Worm (Caenorhabditis elegans) whole organism, late embryonic: ENCODE data around the gene Y76B12C.6.

Source experiments
- C08G9.2 ChIP-seq: sonication (generic microtip); optimal IDR thresholded peaks from 2 replicates; lab custom pipeline; 2016; ENCODE audit warnings: mild to moderate bottlenecking, missing genetic modification characterization, moderate library complexity, missing compliant biosample characterization
- C38D4.7 ChIP-seq: fragments of 200-800 bp; sonication (Bioruptor generic); optimal IDR thresholded peaks from 2 replicates; lab custom pipeline; 2018; ENCODE audit warnings: mild to moderate bottlenecking, missing genetic modification characterization, moderate library complexity, missing compliant biosample characterization
- F13H6.1 ChIP-seq: sonication (generic microtip); optimal IDR thresholded peaks from 2 replicates; lab custom pipeline; 2016; ENCODE audit warnings: missing genetic modification characterization, missing compliant biosample characterization
- K02D7.2 ChIP-seq: sonication (generic microtip); optimal IDR thresholded peaks from 2 replicates; lab custom pipeline; 2017; ENCODE audit warnings: mild to moderate bottlenecking, missing genetic modification characterization, missing compliant biosample characterization
- K09A11.1 ChIP-seq: sonication (generic microtip); optimal IDR thresholded peaks from 2 replicates; lab custom pipeline; 2017; ENCODE audit warnings: antibody characterized with exemption, mild to moderate bottlenecking, missing genetic modification characterization, missing compliant biosample characterization; ENCODE audit not compliant: insufficient read depth
- T23F11.4 ChIP-seq: fragments of 200-800 bp; sonication (Bioruptor generic); optimal IDR thresholded peaks from 2 replicates; lab custom pipeline; 2018; ENCODE audit warnings: mild to moderate bottlenecking, missing genetic modification characterization, missing compliant biosample characterization
- Y22D7AL.16 ChIP-seq: sonication (generic microtip); optimal IDR thresholded peaks from 2 replicates; lab custom pipeline; 2016; ENCODE audit warnings: missing genetic modification characterization, missing compliant biosample characterization
- ceh-14 ChIP-seq: sonication (generic microtip); optimal IDR thresholded peaks from 2 replicates; lab custom pipeline; 2016; ENCODE audit warnings: missing genotype, missing genetic modification characterization, missing compliant biosample characterization
- ceh-18 ChIP-seq: sonication (generic microtip); optimal IDR thresholded peaks from 2 replicates; lab custom pipeline; 2016; ENCODE audit warnings: missing genetic modification characterization, missing compliant biosample characterization
- ceh-19 ChIP-seq: fragments of 200-800 bp; sonication (Bioruptor generic); optimal IDR thresholded peaks from 2 replicates; lab custom pipeline; 2018; ENCODE audit warnings: mild to moderate bottlenecking, missing genetic modification characterization, missing compliant biosample characterization
- ceh-2 ChIP-seq: sonication (generic microtip); optimal IDR thresholded peaks from 2 replicates; lab custom pipeline; 2016; ENCODE audit warnings: missing genotype, missing genetic modification characterization, missing compliant biosample characterization
- ceh-22 ChIP-seq: sonication (generic microtip); optimal IDR thresholded peaks from 2 replicates; lab custom pipeline; 2017; ENCODE audit warnings: missing biosample characterization, missing genetic modification characterization
- ceh-24 ChIP-seq: sonication (generic microtip); optimal IDR thresholded peaks from 2 replicates; lab custom pipeline; 2016; ENCODE audit warnings: mild to moderate bottlenecking, missing genetic modification characterization, missing compliant biosample characterization
- ceh-31 ChIP-seq: sonication (generic microtip); optimal IDR thresholded peaks from 2 replicates; lab custom pipeline; 2016; ENCODE audit warnings: missing genetic modification characterization, missing compliant biosample characterization
- ceh-45 ChIP-seq: fragments of 200-800 bp; sonication (Bioruptor generic); IDR thresholded peaks from 2 replicates; pipeline ENCODE4 v1.3.6; 2022; ENCODE audit warnings: missing genetic modification reagents, missing genetic modification characterization, missing compliant biosample characterization
- ceh-48 ChIP-seq: sonication (generic microtip); optimal IDR thresholded peaks from 2 replicates; lab custom pipeline; 2016; ENCODE audit warnings: missing genetic modification characterization, inconsistent platforms, missing compliant biosample characterization
- ceh-9 ChIP-seq: sonication (generic microtip); optimal IDR thresholded peaks from 2 replicates; lab custom pipeline; 2016; ENCODE audit warnings: mild to moderate bottlenecking, missing genetic modification characterization, inconsistent platforms, missing compliant biosample characterization
- che-1 ChIP-seq: sonication (generic microtip); optimal IDR thresholded peaks from 2 replicates; lab custom pipeline; 2016; ENCODE audit warnings: mild to moderate bottlenecking, missing genetic modification characterization, missing compliant biosample characterization
- elt-4 ChIP-seq: sonication (generic microtip); optimal IDR thresholded peaks from 2 replicates; lab custom pipeline; 2016; ENCODE audit warnings: missing genetic modification characterization, missing compliant biosample characterization
- fax-1 ChIP-seq: sonication (generic microtip); optimal IDR thresholded peaks from 2 replicates; lab custom pipeline; 2016; ENCODE audit warnings: missing genotype, missing genetic modification characterization, missing compliant biosample characterization
- hlh-13 ChIP-seq: fragments of 200-800 bp; sonication (Bioruptor generic); optimal IDR thresholded peaks from 2 replicates; lab custom pipeline; 2018; ENCODE audit warnings: mild to moderate bottlenecking, missing genetic modification characterization, missing compliant biosample characterization
- hlh-6 ChIP-seq: sonication (generic microtip); optimal IDR thresholded peaks from 2 replicates; lab custom pipeline; 2016; ENCODE audit warnings: missing genotype, missing genetic modification characterization, missing compliant biosample characterization
- hlh-8 ChIP-seq: sonication (generic microtip); optimal IDR thresholded peaks from 2 replicates; lab custom pipeline; 2016; ENCODE audit warnings: missing genotype, missing genetic modification characterization, missing compliant biosample characterization
- lin-11 ChIP-seq: fragments of 200-800 bp; sonication (Bioruptor generic); optimal IDR thresholded peaks from 2 replicates; lab custom pipeline; 2018; ENCODE audit warnings: mild to moderate bottlenecking, missing genetic modification characterization, missing compliant biosample characterization
- madf-2 ChIP-seq: sonication (generic microtip); optimal IDR thresholded peaks from 2 replicates; lab custom pipeline; 2017; ENCODE audit warnings: missing genetic modification characterization, missing compliant biosample characterization
- mec-3 ChIP-seq: sonication (generic microtip); optimal IDR thresholded peaks from 2 replicates; lab custom pipeline; 2016; ENCODE audit warnings: borderline replicate concordance, missing genetic modification characterization, missing compliant biosample characterization
- nfya-1 ChIP-seq: sonication (generic microtip); optimal IDR thresholded peaks from 2 replicates; lab custom pipeline; 2017; ENCODE audit warnings: missing genetic modification characterization, mild to moderate bottlenecking, missing compliant biosample characterization, antibody characterized with exemption, moderate library complexity
- nhr-232 ChIP-seq: sonication (generic microtip); optimal IDR thresholded peaks from 2 replicates; lab custom pipeline; 2016; ENCODE audit warnings: missing genetic modification characterization, missing compliant biosample characterization
- pag-3 ChIP-seq: sonication (generic microtip); optimal IDR thresholded peaks from 2 replicates; lab custom pipeline; 2016; ENCODE audit warnings: missing compliant biosample characterization, missing genetic modification characterization, borderline replicate concordance
- pat-9 ChIP-seq: fragments of 200-800 bp; sonication (Bioruptor generic); optimal IDR thresholded peaks from 2 replicates; lab custom pipeline; 2018; ENCODE audit warnings: mild to moderate bottlenecking, missing genetic modification characterization, moderate library complexity, missing compliant biosample characterization
- pqm-1 ChIP-seq: sonication (generic microtip); optimal IDR thresholded peaks from 2 replicates; lab custom pipeline; 2016; ENCODE audit warnings: missing genetic modification characterization, missing compliant biosample characterization
- pros-1 ChIP-seq: fragments of 150-350 bp; optimal IDR thresholded peaks from 2 replicates; lab custom pipeline; 2014; ENCODE audit warnings: missing biosample characterization, missing genetic modification reagents, missing genetic modification characterization
- ref-2 ChIP-seq: sonication (generic microtip); optimal IDR thresholded peaks from 2 replicates; lab custom pipeline; 2016; ENCODE audit warnings: missing genetic modification characterization, missing compliant biosample characterization
- rnt-1 ChIP-seq: sonication (generic microtip); optimal IDR thresholded peaks from 2 replicates; lab custom pipeline; 2016; ENCODE audit warnings: missing genetic modification characterization, missing compliant biosample characterization
- sox-4 ChIP-seq: sonication (generic microtip); optimal IDR thresholded peaks from 2 replicates; lab custom pipeline; 2017; ENCODE audit warnings: mild to moderate bottlenecking, missing genetic modification characterization, inconsistent platforms, missing compliant biosample characterization
- syd-9 ChIP-seq: sonication (generic microtip); optimal IDR thresholded peaks from 2 replicates; lab custom pipeline; 2016; ENCODE audit warnings: mild to moderate bottlenecking, missing genetic modification characterization, moderate library complexity, missing compliant biosample characterization
- unc-86 ChIP-seq: sonication (generic microtip); optimal IDR thresholded peaks from 2 replicates; lab custom pipeline; 2016; ENCODE audit warnings: missing genetic modification characterization, missing compliant biosample characterization
- zip-5 ChIP-seq: sonication (generic microtip); optimal IDR thresholded peaks from 2 replicates; lab custom pipeline; 2016; ENCODE audit warnings: missing genetic modification characterization, missing compliant biosample characterization
- ztf-16 ChIP-seq: sonication (generic microtip); optimal IDR thresholded peaks from 2 replicates; lab custom pipeline; 2017; ENCODE audit warnings: missing genetic modification characterization, missing compliant biosample characterization

Y76B12C.6 gene

ce11 chrIV:1980961-1981446, at the start of gene Y76B12C.6 (continued):
- peak; percentile 30 for TF ChIP-seq T23F11.4 (GFP tag; lab: Kevin White, UChicago)
- TF ChIP-seq fax-1 (tag; lab: Kevin White, UChicago), result peak; percentile 63
- no peak for TF ChIP-seq ceh-24 (tag; lab: Kevin White, UChicago)
- peak; percentile 14 for TF ChIP-seq Y22D7AL.16 (tag; lab: Kevin White, UChicago)
- TF ChIP-seq hlh-6 (tag; lab: Kevin White, UChicago), result no peak
- TF ChIP-seq pros-1, result no peak
- no peak for TF ChIP-seq madf-2
- TF ChIP-seq pqm-1 (tag; lab: Kevin White, UChicago), result no peak
- TF ChIP-seq K02D7.2 (tag; lab: Kevin White, UChicago), result peak; percentile 43
- peak; percentile 70 for TF ChIP-seq pat-9
- TF ChIP-seq che-1 (tag; lab: Kevin White, UChicago), result peak; percentile 66
- TF ChIP-seq ztf-16 (tag; lab: Kevin White, UChicago), result peak; percentile 26
- TF ChIP-seq unc-86 (tag; lab: Kevin White, UChicago), result peak; percentile 59
- TF ChIP-seq mec-3 (tag; lab: Kevin White, UChicago), result no peak
- no peak for TF ChIP-seq ceh-9
- peak; percentile 56 for TF ChIP-seq C38D4.7 (GFP tag; lab: Kevin White, UChicago)

- TF ChIP-seq T23F11.4 (GFP tag; lab: Kevin White, UChicago) (no peak), ceh-14 (tag; lab: Kevin White, UChicago) (no peak), elt-4 (tag; lab: Kevin White, UChicago) (no peak), K09A11.1 (tag; lab: Kevin White, UChicago) (no peak), ceh-45 (GFP tag; lab: Robert Waterston, UW) (no peak), nfya-1 (tag; lab: Kevin White, UChicago) (no peak), syd-9 (no peak), ceh-2 (tag; lab: Kevin White, UChicago) (no peak), hlh-13 (GFP tag; lab: Kevin White, UChicago) (no peak), zip-5 (tag; lab: Kevin White, UChicago) (no peak), ceh-48 (tag; lab: Kevin White, UChicago) (no peak), Y22D7AL.16 (tag; lab: Kevin White, UChicago) (no peak), pag-3 (tag; lab: Kevin White, UChicago) (no peak), ceh-24 (tag; lab: Kevin White, UChicago) (no peak), ceh-18 (tag; lab: Kevin White, UChicago) (no peak)
Observed at ce11 chrIV:1945200-1945599, 36.0 kb upstream of the Y76B12C.6 start.

DNA sequence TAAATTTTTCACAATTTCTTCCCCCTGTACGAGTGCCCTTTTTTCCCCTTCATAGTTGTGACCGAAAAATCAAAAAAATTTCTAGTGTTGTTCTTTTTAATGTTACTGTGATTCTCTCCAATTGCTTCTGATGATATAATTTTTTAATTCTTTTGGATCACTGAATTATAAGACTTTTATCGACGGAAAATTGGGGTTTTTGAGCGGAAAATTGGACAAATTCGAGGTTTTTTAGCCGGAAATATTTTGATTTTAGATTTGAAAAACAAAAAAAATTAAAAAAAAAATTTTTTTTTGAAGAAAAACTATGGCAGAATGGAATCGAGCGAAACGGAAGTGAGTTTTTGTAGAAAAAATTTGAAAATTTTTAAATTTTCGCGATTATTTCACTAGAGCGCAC, 33.3 kb upstream of the Y76B12C.6 start, which contains the start of gene tsen-54:
TSS of gene tsen-54 (plus strand) at position 301 of the 400 bp plus-strand sequence.
- TF ChIP-seq ceh-48 (tag; lab: Kevin White, UChicago), result no peak
- no peak for TF ChIP-seq C38D4.7 (GFP tag; lab: Kevin White, UChicago)
- no peak for TF ChIP-seq ceh-31
- no peak for TF ChIP-seq ceh-22 (tag; lab: Kevin White, UChicago)
- no peak for TF ChIP-seq ceh-19
- no peak for TF ChIP-seq C08G9.2
- TF ChIP-seq pat-9, result no peak
- TF ChIP-seq ztf-16 (tag; lab: Kevin White, UChicago), result no peak
- TF ChIP-seq nhr-232 (tag; lab: Kevin White, UChicago), result no peak
- no peak for TF ChIP-seq hlh-8 (tag; lab: Kevin White, UChicago)
- TF ChIP-seq rnt-1 (tag; lab: Kevin White, UChicago), result no peak
- TF ChIP-seq unc-86 (tag; lab: Kevin White, UChicago), result no peak
- TF ChIP-seq sox-4 (tag; lab: Kevin White, UChicago), result no peak
- no peak for TF ChIP-seq F13H6.1
- no peak for TF ChIP-seq hlh-13 (GFP tag; lab: Kevin White, UChicago)
- no peak for TF ChIP-seq lin-11 (tag; lab: Kevin White, UChicago)
- TF ChIP-seq ref-2 (tag; lab: Kevin White, UChicago), result no peak
- TF ChIP-seq, all 69 proteins: peak for 0
